Worm (Caenorhabditis elegans) whole organism, L2 larva: Measurements from ENCODE around the gene F22F1.2.

ENCODE experiments used
- C34F6.9 ChIP-seq: fragments of 150-350 bp; optimal IDR thresholded peaks from 2 replicates; lab custom pipeline; 2014; ENCODE audit warnings: missing biosample characterization, missing genetic modification characterization
- R02D3.7 ChIP-seq: fragments of 150-350 bp; optimal IDR thresholded peaks from 2 replicates; lab custom pipeline; 2014; ENCODE audit warnings: missing biosample characterization, missing genetic modification characterization
- Y55F3AM.14 ChIP-seq: fragments of 200-800 bp; sonication (Bioruptor generic); optimal IDR thresholded peaks from 2 replicates; lab custom pipeline; 2018; ENCODE audit warnings: mild to moderate bottlenecking, missing genetic modification characterization, missing compliant biosample characterization
- ZK546.5 ChIP-seq: sonication (generic microtip); optimal IDR thresholded peaks from 2 replicates; lab custom pipeline; 2017; ENCODE audit warnings: missing biosample characterization, missing genetic modification characterization
- aly-2 ChIP-seq: fragments of 150-350 bp; optimal IDR thresholded peaks from 2 replicates; lab custom pipeline; 2014; ENCODE audit warnings: missing biosample characterization, missing genetic modification characterization
- ceh-82 ChIP-seq: fragments of 150-350 bp; optimal IDR thresholded peaks from 2 replicates; lab custom pipeline; 2014; ENCODE audit warnings: missing biosample characterization, missing genetic modification characterization
- crh-2 ChIP-seq: sonication (generic microtip); optimal IDR thresholded peaks from 2 replicates; lab custom pipeline; 2017; ENCODE audit warnings: missing biosample characterization, missing genetic modification characterization
- elt-1 ChIP-seq: fragments of 150-350 bp; optimal IDR thresholded peaks from 2 replicates; lab custom pipeline; 2014; ENCODE audit warnings: missing biosample characterization, missing genetic modification characterization
- elt-3 ChIP-seq: sonication (generic microtip); optimal IDR thresholded peaks from 2 replicates; lab custom pipeline; 2017; ENCODE audit warnings: missing biosample characterization, missing genetic modification characterization
- fos-1 ChIP-seq: fragments of 150-350 bp; optimal IDR thresholded peaks from 2 replicates; lab custom pipeline; 2014; ENCODE audit warnings: missing biosample characterization, missing genetic modification characterization
- lin-11 ChIP-seq: fragments of 150-350 bp; sonication (generic microtip); optimal IDR thresholded peaks from 2 replicates; lab custom pipeline; 2014; ENCODE audit warnings: missing biosample characterization, missing genetic modification characterization, inconsistent platforms, mixed read lengths
- lin-13 ChIP-seq: fragments of 150-350 bp; optimal IDR thresholded peaks from 2 replicates; lab custom pipeline; 2014; ENCODE audit warnings: missing biosample characterization, missing genetic modification reagents, missing genetic modification characterization
- lsy-2 ChIP-seq, 2 experiments: fragments of 150-350 bp in 1 of 2; sonication (generic microtip) in 1 of 2; optimal IDR thresholded peaks; 2 replicates each; lab custom pipeline; 2014 to 2017; ENCODE audit warnings: missing biosample characterization in 2 of 2, missing genetic modification characterization in 2 of 2
- mdl-1 ChIP-seq, 2 experiments: fragments of 150-350 bp in 1 of 2; sonication (generic microtip) in 1 of 2; optimal IDR thresholded peaks; 2 replicates each; lab custom pipeline; 2017; ENCODE audit warnings: missing biosample characterization in 2 of 2, missing genetic modification characterization in 2 of 2
- nhr-10 ChIP-seq: sonication (generic microtip); optimal IDR thresholded peaks from 2 replicates; lab custom pipeline; 2017; ENCODE audit warnings: missing biosample characterization, missing genetic modification characterization
- nhr-12 ChIP-seq: fragments of 150-350 bp; optimal IDR thresholded peaks from 2 replicates; lab custom pipeline; 2014; ENCODE audit warnings: missing biosample characterization, missing genetic modification characterization
- nhr-129 ChIP-seq: fragments of 150-350 bp; optimal IDR thresholded peaks from 2 replicates; lab custom pipeline; 2014; ENCODE audit warnings: missing biosample characterization, missing genetic modification characterization
- nhr-21 ChIP-seq: fragments of 150-350 bp; optimal IDR thresholded peaks from 2 replicates; lab custom pipeline; 2014; ENCODE audit warnings: missing biosample characterization, missing genetic modification characterization
- nhr-23 ChIP-seq: fragments of 150-350 bp; optimal IDR thresholded peaks from 2 replicates; lab custom pipeline; 2014; ENCODE audit warnings: missing biosample characterization, missing genetic modification reagents, missing genetic modification characterization
- nhr-25 ChIP-seq: fragments of 150-350 bp; sonication (generic microtip); optimal IDR thresholded peaks from 3 replicates; lab custom pipeline; 2014; ENCODE audit warnings: missing biosample characterization, missing genetic modification characterization
- peb-1 ChIP-seq: fragments of 150-350 bp; optimal IDR thresholded peaks from 2 replicates; lab custom pipeline; 2014; ENCODE audit warnings: missing biosample characterization, missing genetic modification characterization
- sem-4 ChIP-seq: fragments of 150-350 bp; optimal IDR thresholded peaks from 2 replicates; lab custom pipeline; 2014; ENCODE audit warnings: missing biosample characterization, missing genetic modification reagents, missing genetic modification characterization
- skn-1 ChIP-seq: sonication (generic microtip); optimal IDR thresholded peaks from 2 replicates; lab custom pipeline; 2017; ENCODE audit warnings: missing biosample characterization, missing genetic modification characterization
- sma-3 ChIP-seq: sonication (generic microtip); optimal IDR thresholded peaks from 2 replicates; lab custom pipeline; 2016; ENCODE audit warnings: missing genetic modification reagents, missing genetic modification characterization, missing compliant biosample characterization
- sma-9 ChIP-seq, 2 experiments: fragments of 150-350 bp in 1 of 2; sonication (generic microtip) in 1 of 2; optimal IDR thresholded peaks; 2 replicates each; lab custom pipeline; 2014 to 2016; ENCODE audit warnings: missing genetic modification characterization in 2 of 2, mild to moderate bottlenecking in 1 of 2, missing biosample characterization in 1 of 2, missing compliant biosample characterization in 1 of 2, missing genetic modification reagents in 1 of 2, moderate library complexity in 1 of 2
- snpc-4 ChIP-seq: fragments of 150-350 bp; optimal IDR thresholded peaks from 2 replicates; lab custom pipeline; 2014; ENCODE audit warnings: missing biosample characterization, missing genetic modification characterization
- unc-55 ChIP-seq: fragments of 150-350 bp; sonication (generic microtip); optimal IDR thresholded peaks from 3 replicates; lab custom pipeline; 2014; ENCODE audit warnings: missing biosample characterization, missing genetic modification reagents, missing genetic modification characterization
- unc-62 ChIP-seq: fragments of 150-350 bp; optimal IDR thresholded peaks from 2 replicates; lab custom pipeline; 2014; ENCODE audit warnings: missing biosample characterization, missing genetic modification reagents, missing genetic modification characterization
- ztf-1 ChIP-seq: fragments of 200-800 bp; sonication (Bioruptor generic); conservative IDR thresholded peaks from 2 replicates; pipeline ENCODE4 v1.3.6; 2022; ENCODE audit warnings: missing genetic modification characterization, missing compliant biosample characterization

Gene F22F1.2

ce11 chrX:8154374-8154836 lies 3.9 kb upstream of the F22F1.2 start:
- TF ChIP-seq fos-1 (tag; lab: Kevin White, UChicago) (peak; percentile 2), unc-55 (GFP tag; lab: Kevin White, UChicago) (peak; percentile 24), nhr-129 (tag; lab: Kevin White, UChicago) (peak; percentile 34), sma-3 (GFP tag; lab: Kevin White, UChicago) (peak; percentile 39), crh-2 (peak; percentile 45)
- TF ChIP-seq, all 48 proteins: peak for 5; not testable (repeated sequence) for 43

ce11 chrX:8151409-8151808 lies 888 bp upstream of the F22F1.2 start:
- TF ChIP-seq ztf-1 (GFP tag; lab: Robert Waterston, UW) (no peak), lin-11 (peak; percentile 13)

ce11 chrX:8148993-8149392 lies 1.5 kb downstream of the F22F1.2 start:
- TF ChIP-seq nhr-25 (tag; lab: Kevin White, UChicago) (no peak), unc-62 (GFP tag; lab: Kevin White, UChicago) (no peak), unc-55 (GFP tag; lab: Kevin White, UChicago) (no peak), sma-9 (GFP tag; optimal IDR thresholded peaks at IDR 0.05; lab: Kevin White, UChicago) (no peak), sma-9 (tag; optimal IDR thresholded peaks at IDR 0.05; lab: Kevin White, UChicago) (no peak), snpc-4 (tag; lab: Kevin White, UChicago) (no peak), crh-2 (no peak), peb-1 (tag; lab: Kevin White, UChicago) (no peak), sem-4 (tag; lab: Kevin White, UChicago) (no peak), nhr-21 (tag; lab: Kevin White, UChicago) (no peak)

- TF ChIP-seq crh-2: no peak
- no peak for TF ChIP-seq skn-1 (tag; lab: Kevin White, UChicago)
- TF ChIP-seq lin-13 (GFP tag; lab: Kevin White, UChicago): no peak
- no peak for TF ChIP-seq nhr-23
- no peak for TF ChIP-seq elt-3 (tag; lab: Kevin White, UChicago)
- TF ChIP-seq fos-1 (tag; lab: Kevin White, UChicago): no peak
- no peak for TF ChIP-seq lsy-2 (tag; optimal IDR thresholded peaks at IDR 0.05; lab: Kevin White, UChicago)
- no peak for TF ChIP-seq Y55F3AM.14 (GFP tag; lab: Kevin White, UChicago)
- TF ChIP-seq lin-11: no peak
- no peak for TF ChIP-seq nhr-10 (tag; lab: Kevin White, UChicago)
- TF ChIP-seq elt-1 (tag; lab: Kevin White, UChicago): no peak
- no peak for TF ChIP-seq peb-1 (tag; lab: Kevin White, UChicago)
- no peak for TF ChIP-seq unc-55 (GFP tag; lab: Kevin White, UChicago)
- TF ChIP-seq ceh-82 (tag; lab: Kevin White, UChicago): no peak
Observed at ce11 chrX:8147398-8147797, 3.1 kb downstream of the F22F1.2 start, which contains the start of gene C02B8.1. Gene C02B8.1 (plus strand): TSS chrX:8147698.

- TF ChIP-seq nhr-12 (tag; lab: Kevin White, UChicago) (no peak), ZK546.5 (tag; lab: Kevin White, UChicago) (no peak), lin-13 (GFP tag; lab: Kevin White, UChicago) (no peak), mdl-1 (tag; optimal IDR thresholded peaks at IDR 0.05; lab: Kevin White, UChicago) (no peak), unc-62 (GFP tag; lab: Kevin White, UChicago) (no peak), sma-9 (GFP tag; optimal IDR thresholded peaks at IDR 0.05; lab: Kevin White, UChicago) (no peak), sma-9 (tag; optimal IDR thresholded peaks at IDR 0.05; lab: Kevin White, UChicago) (no peak), sem-4 (tag; lab: Kevin White, UChicago) (no peak), R02D3.7 (tag; lab: Kevin White, UChicago) (no peak), nhr-25 (tag; lab: Kevin White, UChicago) (no peak), nhr-23 (no peak)
Observed at ce11 chrX:8139146-8139545, 11.4 kb downstream of the F22F1.2 start, which contains the start of gene C02B8.3. Gene C02B8.3 (plus strand): TSS chrX:8139446.

- TF ChIP-seq nhr-23 (no peak), peb-1 (tag; lab: Kevin White, UChicago) (no peak), C34F6.9 (tag; lab: Kevin White, UChicago) (no peak), aly-2 (no peak)
- TF ChIP-seq, all 48 proteins: peak for 0
Observed at ce11 chrX:8137779-8138178, 12.7 kb downstream of the F22F1.2 start, which contains the start of gene C02B8.7. Gene C02B8.7 (minus strand): TSS chrX:8137879.
